Worm (Caenorhabditis elegans) whole organism, L4/young adult: Measurements from ENCODE around the gene klo-1.

Source experiments
- W03F9.2 ChIP-seq: fragments of 150-350 bp; optimal IDR thresholded peaks from 2 replicates; lab custom pipeline; 2014; ENCODE audit warnings: missing biosample characterization, missing genetic modification characterization
- him-1 ChIP-seq: sonication (generic microtip); optimal IDR thresholded peaks from 2 replicates; lab custom pipeline; 2016; ENCODE audit warnings: missing genotype, missing genetic modification reagents, missing genetic modification characterization, missing compliant biosample characterization

ce11 chrIV:7757245-7757644 is 9.2 kb upstream of the klo-1 start, which contains the start of gene C46A5.4:
- no peak for TF ChIP-seq W03F9.2 (tag; lab: Kevin White, UChicago)
- TF ChIP-seq him-1 = no peak
